Worm (Caenorhabditis elegans): ENCODE measurements around the gene C27A7.5.

ce11 chrV:12198545-12198944 lies 36.4 kb upstream of the C27A7.5 start, which contains the start of gene lon-3:
- TF ChIP-seq hlh-17 (GFP tag; optimal IDR thresholded peaks at IDR 0.05; ENCODE audit: borderline replicate concordance), result no peak
- TF ChIP-seq lin-14 (GFP tag; optimal IDR thresholded peaks at IDR 0.05), result no peak
- no peak for TF ChIP-seq nhr-11 (tag; optimal IDR thresholded peaks at IDR 0.05)
